Worm (Caenorhabditis elegans): Measurements from ENCODE around the gene C05B5.1.

- TF ChIP-seq nhr-237 (tag; optimal IDR thresholded peaks at IDR 0.05): no peak
- no peak for TF ChIP-seq unc-39 (tag; optimal IDR thresholded peaks at IDR 0.05)
- no peak for TF ChIP-seq elt-3 (tag; optimal IDR thresholded peaks at IDR 0.05)
- TF ChIP-seq nhr-12 (tag; optimal IDR thresholded peaks at IDR 0.05): no peak
- no peak for TF ChIP-seq snpc-4 (tag; optimal IDR thresholded peaks at IDR 0.05)
- no peak for TF ChIP-seq unc-62 (GFP tag; optimal IDR thresholded peaks at IDR 0.05)
- no peak for TF ChIP-seq lsy-2 (tag; optimal IDR thresholded peaks at IDR 0.05)
- TF ChIP-seq sptf-1 (tag; optimal IDR thresholded peaks at IDR 0.05): no peak
- no peak for TF ChIP-seq ceh-83 (GFP tag; optimal IDR thresholded peaks at IDR 0.05)
- TF ChIP-seq ztf-11 (tag; optimal IDR thresholded peaks at IDR 0.05): no peak
- no peak for TF ChIP-seq mep-1 (tag; optimal IDR thresholded peaks at IDR 0.05)
Observed at ce11 chrIII:9985542-9985941, 2.7 kb downstream of the C05B5.1 start.

Data from whole organism, mixed stage, embryonic.